Worm (Caenorhabditis elegans): ENCODE data around the gene sdz-35.
"Not testable (repeated sequence)": the region's sequence is repeated elsewhere in the genome, so short reads cannot be mapped to it uniquely, and the experiment has no call there.

- TF ChIP-seq dpl-1 (GFP tag; optimal IDR thresholded peaks at IDR 0.05); ama-1 (optimal IDR thresholded peaks at IDR 0.05); egl-13 (tag; optimal IDR thresholded peaks at IDR 0.05); nhr-77 (tag; optimal IDR thresholded peaks at IDR 0.05); nhr-28 (tag; optimal IDR thresholded peaks at IDR 0.05); ces-1 (GFP tag; optimal IDR thresholded peaks at IDR 0.05); zag-1 (tag; optimal IDR thresholded peaks at IDR 0.05); snpc-4 (tag; optimal IDR thresholded peaks at IDR 0.05); skn-1 (tag; optimal IDR thresholded peaks at IDR 0.05); fkh-10 (GFP tag; optimal IDR thresholded peaks at IDR 0.05); C34B4.2 (tag; optimal IDR thresholded peaks at IDR 0.05); lin-39 (tag; optimal IDR thresholded peaks at IDR 0.05); nhr-84 (tag; optimal IDR thresholded peaks at IDR 0.05); hlh-4 (tag; optimal IDR thresholded peaks at IDR 0.05): not testable (repeated sequence)
Observed at ce11 chrII:3177663-3178062, 30.9 kb downstream of the sdz-35 start, which contains the start of gene sri-40.

All from whole organism, L1 larva.